Worm (Caenorhabditis elegans) whole organism, late embryonic: ENCODE data around the gene Y54G2A.40.

ENCODE experiments used
- ceh-6 ChIP-seq: fragments of 200-800 bp; sonication (Bioruptor generic); optimal IDR thresholded peaks from 2 replicates; lab custom pipeline; 2018; ENCODE audit warnings: mild to moderate bottlenecking, missing genetic modification characterization, missing compliant biosample characterization
- dve-1 ChIP-seq: sonication (generic microtip); optimal IDR thresholded peaks from 2 replicates; lab custom pipeline; 2017; ENCODE audit warnings: antibody characterized with exemption, mild to moderate bottlenecking, missing genetic modification characterization, missing compliant biosample characterization
- elt-2 ChIP-seq: sonication (generic microtip); optimal IDR thresholded peaks from 2 replicates; lab custom pipeline; 2016; ENCODE audit warnings: missing genetic modification reagents, missing genetic modification characterization, missing compliant biosample characterization
- fkh-6 ChIP-seq: sonication (generic microtip); optimal IDR thresholded peaks from 2 replicates; lab custom pipeline; 2016; ENCODE audit warnings: missing genetic modification characterization, missing compliant biosample characterization
- nhr-11 ChIP-seq: fragments of 150-350 bp; optimal IDR thresholded peaks from 2 replicates; lab custom pipeline; 2014; ENCODE audit warnings: missing biosample characterization, missing genetic modification characterization
- pax-1 ChIP-seq: fragments of 150-350 bp; optimal IDR thresholded peaks from 2 replicates; lab custom pipeline; 2014; ENCODE audit warnings: missing biosample characterization, missing genetic modification characterization
- ref-2 ChIP-seq: sonication (generic microtip); optimal IDR thresholded peaks from 2 replicates; lab custom pipeline; 2016; ENCODE audit warnings: missing genetic modification characterization, missing compliant biosample characterization
- unc-42 ChIP-seq: sonication (generic microtip); optimal IDR thresholded peaks from 2 replicates; lab custom pipeline; 2016; ENCODE audit warnings: missing genotype, missing genetic modification characterization, missing compliant biosample characterization
- unc-55 ChIP-seq: sonication (generic microtip); optimal IDR thresholded peaks from 2 replicates; lab custom pipeline; 2017; ENCODE audit warnings: missing biosample characterization, missing genetic modification reagents, missing genetic modification characterization

DNA sequence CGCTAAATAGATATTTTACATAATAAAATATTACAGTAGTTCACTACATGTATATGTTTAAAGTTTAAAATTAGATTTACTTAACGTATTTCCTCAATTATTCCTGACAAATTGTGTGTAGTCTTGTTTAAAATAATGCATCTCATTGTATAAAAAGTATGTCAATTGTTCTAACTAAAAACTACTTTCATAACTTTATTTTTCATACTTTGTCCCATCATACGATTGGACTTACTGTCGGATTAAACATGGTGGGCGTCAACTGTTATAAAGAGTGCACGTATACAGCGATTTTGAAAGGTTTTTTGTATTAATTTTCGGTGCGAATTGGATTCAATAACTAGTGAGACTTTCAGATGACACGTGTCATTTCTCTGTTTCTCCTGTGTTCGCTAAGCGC lies 42.6 kb upstream of the Y54G2A.40 start, which contains the start of gene Y54G2A.32:
- no peak for TF ChIP-seq unc-42
- no peak for TF ChIP-seq unc-55 (GFP tag; lab: Kevin White, UChicago)
- no peak for TF ChIP-seq ref-2 (tag; lab: Kevin White, UChicago)
- no peak for TF ChIP-seq nhr-11 (tag; lab: Kevin White, UChicago)
- no peak for TF ChIP-seq pax-1 (tag; lab: Kevin White, UChicago)
- no peak for TF ChIP-seq dve-1 (tag; lab: Kevin White, UChicago)
- TF ChIP-seq fkh-6 (tag; lab: Kevin White, UChicago), result no peak
- no peak for TF ChIP-seq elt-2 (tag; lab: Kevin White, UChicago)
- TF ChIP-seq ceh-6 (GFP tag; lab: Kevin White, UChicago), result no peak
